Worm (Caenorhabditis elegans): ENCODE measurements around the gene ifet-1.

DNA sequence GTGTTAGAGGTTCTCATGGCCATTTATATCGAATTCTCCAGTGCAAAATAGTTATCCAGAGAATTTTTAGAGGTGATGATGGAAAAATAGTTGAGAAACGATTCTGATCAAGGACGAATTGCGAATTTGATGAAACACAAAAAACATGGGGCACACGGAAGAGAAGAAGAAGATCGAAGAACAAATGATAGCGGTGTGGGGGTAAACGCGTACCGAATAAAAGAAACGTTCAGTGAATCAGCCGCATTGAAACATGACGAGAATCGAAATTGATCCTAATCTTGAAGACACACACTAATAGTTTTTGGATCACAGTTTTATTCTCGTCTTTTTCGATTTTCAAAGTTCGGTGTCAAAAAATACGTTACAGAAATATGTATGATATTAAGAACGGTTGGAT, 20.3 kb upstream of the ifet-1 start:
- no peak for TF ChIP-seq unc-62 (GFP tag; optimal IDR thresholded peaks at IDR 0.05 in 1 of 2)
- TF ChIP-seq unc-62 (tag; optimal IDR thresholded peaks at IDR 0.05) = no peak
- TF ChIP-seq unc-39 (tag; optimal IDR thresholded peaks at IDR 0.05) = no peak
- no peak for TF ChIP-seq D1046.2 (GFP tag; IDR thresholded peaks at IDR 0.05)
- TF ChIP-seq nhr-28 (tag; optimal IDR thresholded peaks at IDR 0.05) = no peak
- no peak for TF ChIP-seq fos-1 (tag; optimal IDR thresholded peaks at IDR 0.05)
- no peak for TF ChIP-seq ama-1 (optimal IDR thresholded peaks at IDR 0.05)
- no peak for TF ChIP-seq ZK546.5 (tag; optimal IDR thresholded peaks at IDR 0.05)
- TF ChIP-seq skn-1 (tag; optimal IDR thresholded peaks at IDR 0.05) = no peak
- TF ChIP-seq daf-19 (GFP tag; conservative IDR thresholded peaks at IDR 0.05) = no peak
- TF ChIP-seq set-16 (GFP tag; IDR thresholded peaks at IDR 0.05) = no peak
- TF ChIP-seq jun-1 (tag; optimal IDR thresholded peaks at IDR 0.05) = no peak
- no peak for TF ChIP-seq dpl-1 (GFP tag; optimal IDR thresholded peaks at IDR 0.05)

Data from whole organism, L4 larva.